Worm (Caenorhabditis elegans): ENCODE data around the gene sams-4.

ce11 chrIV:5859876-5860275 is 13.7 kb upstream of the sams-4 start, which contains the start of gene C06E7.4:
- TF ChIP-seq nhr-27 (tag; optimal IDR thresholded peaks at IDR 0.05) (no peak), tbx-9 (tag; optimal IDR thresholded peaks at IDR 0.05; ENCODE audit: borderline replicate concordance) (no peak), F55B11.4 (tag; optimal IDR thresholded peaks at IDR 0.05; ENCODE audit: borderline replicate concordance, insufficient read depth) (no peak), snpc-4 (GFP tag; optimal IDR thresholded peaks at IDR 0.05) (no peak), snpc-4 (tag; optimal IDR thresholded peaks at IDR 0.05) (no peak), pha-4 (tag; optimal IDR thresholded peaks at IDR 0.05) (no peak), ztf-26 (tag; optimal IDR thresholded peaks at IDR 0.05) (no peak), ceh-91 (GFP tag; IDR thresholded peaks at IDR 0.05) (no peak), unc-62 (GFP tag; optimal IDR thresholded peaks at IDR 0.05) (no peak), ztf-3 (GFP tag; optimal IDR thresholded peaks at IDR 0.05) (no peak), lin-26 (GFP tag; IDR thresholded peaks at IDR 0.05) (no peak)
